Worm (Caenorhabditis elegans): Measurements from ENCODE around the gene nlp-82.

ce11 chrII:9303545-9303944, 49.5 kb upstream of the nlp-82 start:
- no peak for TF ChIP-seq W03F9.2 (tag; optimal IDR thresholded peaks at IDR 0.05)
- no peak for TF ChIP-seq dao-5 (tag; optimal IDR thresholded peaks at IDR 0.05)
- TF ChIP-seq him-1 (tag; optimal IDR thresholded peaks at IDR 0.05): no peak
